Worm (Caenorhabditis elegans): Measurements from ENCODE around the gene ZK688.11.

DNA sequence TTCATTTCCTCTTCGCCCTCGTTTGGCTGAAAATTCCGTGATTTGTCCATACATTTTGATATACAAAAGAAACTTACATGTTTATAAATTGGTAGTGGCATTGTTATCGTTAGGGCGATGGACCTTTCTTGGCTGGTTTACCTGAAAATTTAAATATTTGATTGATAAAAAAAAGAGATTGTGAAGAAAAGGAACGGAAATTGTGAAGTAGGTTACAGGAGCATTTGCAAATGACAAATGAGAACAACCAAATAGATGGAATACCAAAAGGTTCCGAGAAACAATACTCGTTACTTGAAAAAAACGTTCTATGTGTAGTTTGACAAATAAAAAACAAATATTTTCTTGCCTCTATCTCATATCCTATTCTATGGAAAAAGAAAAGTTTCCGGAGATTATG is 41.2 kb downstream of the ZK688.11 start, which contains the start of gene ZK652.8:
- TF ChIP-seq lin-13 (tag; optimal IDR thresholded peaks at IDR 0.05) (no peak), nhr-2 (tag; optimal IDR thresholded peaks at IDR 0.05) (no peak), nhr-76 (tag; optimal IDR thresholded peaks at IDR 0.05) (no peak), nhr-12 (tag; optimal IDR thresholded peaks at IDR 0.05) (no peak), nhr-28 (tag; optimal IDR thresholded peaks at IDR 0.05) (no peak), mep-1 (tag; optimal IDR thresholded peaks at IDR 0.05) (no peak), nhr-237 (tag; optimal IDR thresholded peaks at IDR 0.05) (no peak), tbx-8 (GFP tag; optimal IDR thresholded peaks at IDR 0.05) (no peak), unc-62 (GFP tag; optimal IDR thresholded peaks at IDR 0.05) (no peak), blmp-1 (tag; optimal IDR thresholded peaks at IDR 0.05) (no peak), ham-2 (GFP tag; optimal IDR thresholded peaks at IDR 0.05) (no peak)

Measured in whole organism, mixed stage, embryonic.